Worm (Caenorhabditis elegans) whole organism, L3 larva: Measurements from ENCODE around the gene tni-3.
A peak's percentile ranks its signal among the peaks of the same experiment; 100 is the strongest.

Source experiments
- R02D3.7 ChIP-seq: fragments of 150-350 bp; optimal IDR thresholded peaks from 2 replicates; lab custom pipeline; 2014; ENCODE audit warnings: missing biosample characterization, missing genetic modification characterization
- ZK546.5 ChIP-seq: sonication (generic microtip); optimal IDR thresholded peaks from 2 replicates; lab custom pipeline; 2017; ENCODE audit warnings: missing biosample characterization, missing genetic modification characterization
- aly-2 ChIP-seq: fragments of 150-350 bp; optimal IDR thresholded peaks from 2 replicates; lab custom pipeline; 2014; ENCODE audit warnings: missing biosample characterization, missing genetic modification characterization
- ama-1 ChIP-seq: fragments of 150-350 bp; optimal IDR thresholded peaks from 2 replicates; lab custom pipeline; 2018
- ceh-16 ChIP-seq: sonication (generic microtip); optimal IDR thresholded peaks from 2 replicates; lab custom pipeline; 2017; ENCODE audit warnings: missing biosample characterization, missing genetic modification characterization
- ceh-28 ChIP-seq: fragments of 150-350 bp; optimal IDR thresholded peaks from 2 replicates; lab custom pipeline; 2014; ENCODE audit warnings: missing biosample characterization, missing genetic modification reagents, missing genetic modification characterization
- egl-27 ChIP-seq: sonication (generic microtip); optimal IDR thresholded peaks from 4 replicates; lab custom pipeline; 2017; ENCODE audit warnings: missing biosample characterization, missing genetic modification reagents, missing genetic modification characterization
- egl-5 ChIP-seq: fragments of 150-350 bp; optimal IDR thresholded peaks from 2 replicates; lab custom pipeline; 2017; ENCODE audit warnings: missing biosample characterization, missing genetic modification reagents, missing genetic modification characterization, inconsistent platforms
- elt-2 ChIP-seq: sonication (generic microtip); optimal IDR thresholded peaks from 2 replicates; lab custom pipeline; 2016; ENCODE audit warnings: missing genetic modification reagents, mild to moderate bottlenecking, missing genetic modification characterization, missing compliant biosample characterization
- eor-1 ChIP-seq, 2 experiments: fragments of 150-350 bp; optimal IDR thresholded peaks; 2 replicates each; lab custom pipeline; 2014 to 2018; ENCODE audit warnings: missing biosample characterization in 2 of 2, missing genetic modification characterization in 2 of 2
- fkh-10 ChIP-seq: sonication (generic microtip); optimal IDR thresholded peaks from 2 replicates; lab custom pipeline; 2017; ENCODE audit warnings: missing biosample characterization, missing genetic modification reagents, missing genetic modification characterization
- fkh-2 ChIP-seq: fragments of 150-350 bp; optimal IDR thresholded peaks from 2 replicates; lab custom pipeline; 2014; ENCODE audit warnings: missing biosample characterization, missing genetic modification reagents, missing genetic modification characterization
- fos-1 ChIP-seq: fragments of 150-350 bp; optimal IDR thresholded peaks from 2 replicates; lab custom pipeline; 2014; ENCODE audit warnings: missing biosample characterization, missing genetic modification characterization
- hmg-11 ChIP-seq: sonication (generic microtip); optimal IDR thresholded peaks from 2 replicates; lab custom pipeline; 2016; ENCODE audit warnings: missing genetic modification characterization, missing compliant biosample characterization
- jun-1 ChIP-seq: fragments of 150-350 bp; optimal IDR thresholded peaks from 2 replicates; lab custom pipeline; 2014; ENCODE audit warnings: missing biosample characterization, missing genetic modification reagents, missing genetic modification characterization
- lin-15B ChIP-seq: fragments of 150-350 bp; optimal IDR thresholded peaks from 2 replicates; lab custom pipeline; 2014; ENCODE audit warnings: missing biosample characterization, missing genetic modification characterization
- lin-39 ChIP-seq: fragments of 150-350 bp; optimal IDR thresholded peaks from 2 replicates; lab custom pipeline; 2018; ENCODE audit warnings: missing biosample characterization, missing genetic modification reagents, missing genetic modification characterization
- lsy-12 ChIP-seq: sonication (generic microtip); optimal IDR thresholded peaks from 2 replicates; lab custom pipeline; 2016; ENCODE audit warnings: mild to moderate bottlenecking, missing genetic modification characterization, missing compliant biosample characterization
- mdl-1 ChIP-seq: fragments of 150-350 bp; optimal IDR thresholded peaks from 2 replicates; lab custom pipeline; 2014; ENCODE audit warnings: missing biosample characterization, missing genetic modification characterization
- mml-1 ChIP-seq: fragments of 150-350 bp; sonication (generic microtip); optimal IDR thresholded peaks from 3 replicates; lab custom pipeline; 2014; ENCODE audit warnings: missing biosample characterization, missing genetic modification characterization
- nfya-1 ChIP-seq: sonication (generic microtip); optimal IDR thresholded peaks from 2 replicates; lab custom pipeline; 2017; ENCODE audit warnings: missing genetic modification characterization, mild to moderate bottlenecking, missing compliant biosample characterization, antibody characterized with exemption, moderate library complexity; ENCODE audit not compliant: insufficient read depth
- nhr-11 ChIP-seq: fragments of 150-350 bp; optimal IDR thresholded peaks from 2 replicates; lab custom pipeline; 2014; ENCODE audit warnings: missing biosample characterization, missing genetic modification characterization
- nhr-23 ChIP-seq: fragments of 150-350 bp; optimal IDR thresholded peaks from 2 replicates; lab custom pipeline; 2014; ENCODE audit warnings: missing biosample characterization, missing genetic modification reagents, missing genetic modification characterization
- nhr-25 ChIP-seq: sonication (generic microtip); optimal IDR thresholded peaks from 2 replicates; lab custom pipeline; 2017; ENCODE audit warnings: missing biosample characterization, missing genetic modification characterization
- nhr-28 ChIP-seq: fragments of 150-350 bp; optimal IDR thresholded peaks from 2 replicates; lab custom pipeline; 2014; ENCODE audit warnings: missing biosample characterization, missing genetic modification characterization
- nhr-43 ChIP-seq: sonication (generic microtip); optimal IDR thresholded peaks from 2 replicates; lab custom pipeline; 2016; ENCODE audit warnings: mild to moderate bottlenecking, missing genetic modification characterization, missing compliant biosample characterization; ENCODE audit not compliant: poor library complexity, severe bottlenecking
- nhr-67 ChIP-seq: fragments of 150-350 bp; optimal IDR thresholded peaks from 2 replicates; lab custom pipeline; 2014; ENCODE audit warnings: missing biosample characterization, missing genetic modification characterization
- nhr-76 ChIP-seq: fragments of 150-350 bp; sonication (generic microtip); optimal IDR thresholded peaks from 5 replicates; lab custom pipeline; 2014; ENCODE audit warnings: missing biosample characterization, missing genetic modification characterization
- nhr-77 ChIP-seq: fragments of 150-350 bp; optimal IDR thresholded peaks from 2 replicates; lab custom pipeline; 2014; ENCODE audit warnings: missing biosample characterization, missing genetic modification characterization
- pha-4 ChIP-seq: fragments of 150-350 bp; optimal IDR thresholded peaks from 2 replicates; lab custom pipeline; 2014; ENCODE audit warnings: missing biosample characterization, missing genetic modification reagents, missing genetic modification characterization
- pqm-1 ChIP-seq: fragments of 150-350 bp; optimal IDR thresholded peaks from 2 replicates; lab custom pipeline; 2017; ENCODE audit warnings: missing biosample characterization, missing genetic modification characterization, inconsistent platforms
- sea-2 ChIP-seq: fragments of 150-350 bp; sonication (generic microtip); optimal IDR thresholded peaks from 4 replicates; lab custom pipeline; 2014; ENCODE audit warnings: missing biosample characterization, missing genetic modification reagents, missing genetic modification characterization
- skn-1 ChIP-seq: fragments of 150-350 bp; optimal IDR thresholded peaks from 2 replicates; lab custom pipeline; 2014; ENCODE audit warnings: missing biosample characterization, missing genetic modification characterization
- snpc-4 ChIP-seq: fragments of 150-350 bp; optimal IDR thresholded peaks from 2 replicates; lab custom pipeline; 2014; ENCODE audit warnings: missing biosample characterization, missing genetic modification characterization
- unc-39 ChIP-seq: sonication (generic microtip); optimal IDR thresholded peaks from 4 replicates; lab custom pipeline; 2017; ENCODE audit warnings: missing biosample characterization, missing genetic modification characterization
- unc-62 ChIP-seq: fragments of 150-350 bp; sonication (generic microtip); optimal IDR thresholded peaks from 4 replicates; lab custom pipeline; 2014; ENCODE audit warnings: missing biosample characterization, missing genetic modification reagents, missing genetic modification characterization
- zag-1 ChIP-seq: fragments of 150-350 bp; optimal IDR thresholded peaks from 2 replicates; lab custom pipeline; 2014; ENCODE audit warnings: missing biosample characterization, missing genetic modification characterization
- ztf-11 ChIP-seq: fragments of 150-350 bp; optimal IDR thresholded peaks from 2 replicates; lab custom pipeline; 2014; ENCODE audit warnings: missing biosample characterization, missing genetic modification characterization
- ztf-4 ChIP-seq: fragments of 150-350 bp; optimal IDR thresholded peaks from 2 replicates; lab custom pipeline; 2014; ENCODE audit warnings: missing biosample characterization, missing genetic modification characterization

tni-3 gene

ce11 chrV:16811841-16812240, 23.1 kb downstream of the tni-3 start:
- TF ChIP-seq pqm-1 (tag; lab: Kevin White, UChicago) (no peak), nfya-1 (tag; lab: Kevin White, UChicago) (peak; percentile 91), nhr-25 (tag; lab: Kevin White, UChicago) (no peak), zag-1 (tag; lab: Kevin White, UChicago) (no peak), pha-4 (tag; lab: Kevin White, UChicago) (no peak), ztf-11 (tag; lab: Kevin White, UChicago) (no peak)

- no peak for TF ChIP-seq unc-62 (GFP tag; lab: Kevin White, UChicago)
- peak; percentile 98 for TF ChIP-seq nfya-1 (tag; lab: Kevin White, UChicago)
These were observed 26.8 kb downstream of the tni-3 start for ce11 chrV:16808168-16808567.

- peak; percentile 54 for TF ChIP-seq nfya-1 (tag; lab: Kevin White, UChicago)
- TF ChIP-seq skn-1 (tag; lab: Kevin White, UChicago), result no peak
- no peak for TF ChIP-seq unc-62 (GFP tag; lab: Kevin White, UChicago)
These were observed 30.1 kb downstream of the tni-3 start for ce11 chrV:16804795-16805194.

- TF ChIP-seq ztf-4 (tag; lab: Kevin White, UChicago) (no peak), fkh-10 (GFP tag; lab: Kevin White, UChicago) (no peak), ceh-28 (tag; lab: Kevin White, UChicago) (no peak), hmg-11 (tag; lab: Kevin White, UChicago) (no peak), unc-39 (tag; lab: Kevin White, UChicago) (no peak), egl-27 (tag; lab: Kevin White, UChicago) (no peak), jun-1 (no peak), snpc-4 (tag; lab: Kevin White, UChicago) (no peak), ama-1 (no peak), ceh-16 (no peak), nhr-76 (tag; lab: Kevin White, UChicago) (no peak), lin-39 (no peak), zag-1 (tag; lab: Kevin White, UChicago) (no peak), nhr-77 (tag; lab: Kevin White, UChicago) (no peak), fos-1 (tag; lab: Kevin White, UChicago) (no peak), egl-5 (no peak), nhr-25 (tag; lab: Kevin White, UChicago) (no peak)
- TF ChIP-seq, all 47 proteins: peak for 0
These were observed 32.4 kb downstream of the tni-3 start, which contains the start of gene cand-1 for ce11 chrV:16802572-16802971. cand-1 (plus strand) TSS chrV:16802872.

ce11 chrV:16800484-16800883, 34.4 kb downstream of the tni-3 start:
- TF ChIP-seq jun-1 (no peak), lin-39 (peak; percentile 50), nhr-11 (tag; lab: Kevin White, UChicago) (no peak), ztf-11 (tag; lab: Kevin White, UChicago) (no peak), ZK546.5 (tag; lab: Kevin White, UChicago) (no peak), nhr-67 (no peak), nhr-28 (tag; lab: Kevin White, UChicago) (no peak), ceh-28 (tag; lab: Kevin White, UChicago) (peak; percentile 16)

ce11 chrV:16794828-16795354, 40.0 kb downstream of the tni-3 start, which contains the start of the genes ctps-1 and pus-1:
ctps-1 (plus strand) TSS chrV:16794878.
pus-1 (minus strand) TSS chrV:16794952.
- peak; percentile 30 for TF ChIP-seq jun-1
- TF ChIP-seq nhr-43 (tag; lab: Kevin White, UChicago), result no peak
- TF ChIP-seq mml-1 (tag; lab: Kevin White, UChicago), result no peak
- TF ChIP-seq nhr-25 (tag; lab: Kevin White, UChicago), result peak; percentile 37
- no peak for TF ChIP-seq unc-39 (tag; lab: Kevin White, UChicago)
- no peak for TF ChIP-seq nhr-76 (tag; lab: Kevin White, UChicago)
- peak; percentile 47 for TF ChIP-seq fkh-10 (GFP tag; lab: Kevin White, UChicago)
- no peak for TF ChIP-seq aly-2 (tag; lab: Kevin White, UChicago)
- no peak for TF ChIP-seq mdl-1 (tag; lab: Kevin White, UChicago)
- peak; percentile 15 for TF ChIP-seq lsy-12 (tag; lab: Kevin White, UChicago)
- TF ChIP-seq pha-4 (tag; lab: Kevin White, UChicago), result peak; percentile 80
- no peak for TF ChIP-seq ztf-4 (tag; lab: Kevin White, UChicago)
- peak; percentile 92 for TF ChIP-seq snpc-4 (tag; lab: Kevin White, UChicago)
- TF ChIP-seq fkh-2 (tag; lab: Kevin White, UChicago), result no peak
- peak; percentile 54 for TF ChIP-seq lin-15B
- peak; percentile 87 for TF ChIP-seq nfya-1 (tag; lab: Kevin White, UChicago)
- TF ChIP-seq nhr-23 (tag; lab: Kevin White, UChicago), result peak; percentile 78
- TF ChIP-seq zag-1 (tag; lab: Kevin White, UChicago), result no peak
- TF ChIP-seq unc-62 (GFP tag; lab: Kevin White, UChicago), result no peak
- TF ChIP-seq ama-1, result peak; percentile 30
- TF ChIP-seq hmg-11 (tag; lab: Kevin White, UChicago), result peak; percentile 48
- no peak for TF ChIP-seq eor-1 (tag; optimal IDR thresholded peaks at IDR 0.05; lab: Kevin White, UChicago)
- TF ChIP-seq R02D3.7 (tag; lab: Kevin White, UChicago), result peak; percentile 2
- peak; percentile 28 for TF ChIP-seq elt-2 (tag; lab: Kevin White, UChicago)
- no peak for TF ChIP-seq ZK546.5 (tag; lab: Kevin White, UChicago)
- TF ChIP-seq egl-5, result no peak
- no peak for TF ChIP-seq sea-2
